Fruit fly (Drosophila melanogaster) whole organism, wandering third instar larva: ENCODE results near the gene CG14210.

Source experiments
- CG9705 ChIP-seq: fragments of 200-800 bp; sonication (Bioruptor generic); optimal IDR thresholded peaks from 2 replicates; lab custom pipeline; 2018; ENCODE audit warnings: missing biosample characterization, mild to moderate bottlenecking, missing genetic modification characterization
- Dif ChIP-seq: fragments of 200-275, 200-300 bp; sonication (Bioruptor generic); optimal IDR thresholded peaks from 2 replicates; lab custom pipeline; 2018; ENCODE audit warnings: missing biosample characterization, missing genetic modification characterization; ENCODE audit not compliant: partially characterized antibody
- HLH106 ChIP-seq: fragments of 200-800 bp; optimal IDR thresholded peaks from 3 replicates; lab custom pipeline; 2019; ENCODE audit warnings: missing biosample characterization, mild to moderate bottlenecking, missing genetic modification characterization, moderate library complexity
- Hr78 ChIP-seq: fragments of >200 bp; optimal IDR thresholded peaks from 2 replicates; lab custom pipeline; 2017; ENCODE audit warnings: missing biosample characterization, missing genetic modification characterization
- Hr83 ChIP-seq: fragments of 200-300 bp; sonication (Bioruptor generic); optimal IDR thresholded peaks from 2 replicates; lab custom pipeline; 2016; ENCODE audit warnings: missing biosample characterization, mild to moderate bottlenecking, missing genetic modification characterization, moderate library complexity; ENCODE audit not compliant: poor library complexity, severe bottlenecking
- Jra ChIP-seq: sonication (Bioruptor generic); optimal IDR thresholded peaks from 2 replicates; lab custom pipeline; 2016; ENCODE audit warnings: missing biosample characterization, missing genetic modification characterization
- Mio ChIP-seq: sonication (Bioruptor generic); optimal IDR thresholded peaks from 2 replicates; lab custom pipeline; 2016; ENCODE audit warnings: missing biosample characterization, missing genetic modification characterization
- Myc ChIP-seq: fragments of >200 bp; optimal IDR thresholded peaks from 2 replicates; lab custom pipeline; 2017
- N ChIP-seq: fragments of >200 bp; optimal IDR thresholded peaks from 2 replicates; lab custom pipeline; 2018; ENCODE audit warnings: missing biosample characterization, missing external identifiers, missing genetic modification characterization
- OdsH ChIP-seq: fragments of 200-800 bp; sonication (Bioruptor generic); optimal IDR thresholded peaks from 2 replicates; lab custom pipeline; 2016; ENCODE audit warnings: missing biosample characterization, mild to moderate bottlenecking, missing genetic modification characterization
- Rel ChIP-seq, 2 experiments: fragments of 200-800 bp; sonication (Bioruptor generic) in 1 of 2; optimal IDR thresholded peaks; 2 replicates in 1 of 2; 3 replicates in 1 of 2; lab custom pipeline; 2016 to 2019; ENCODE audit warnings: mild to moderate bottlenecking in 2 of 2, missing biosample characterization in 2 of 2, missing genetic modification characterization in 2 of 2, moderate library complexity in 1 of 2
- Sp1 ChIP-seq: fragments of 200-800 bp; sonication (Bioruptor generic); optimal IDR thresholded peaks from 3 replicates; lab custom pipeline; 2019; ENCODE audit warnings: missing biosample characterization, mild to moderate bottlenecking, missing genetic modification characterization, moderate library complexity
- Vsx2 ChIP-seq: fragments of 200-300, 225-300 bp; sonication (Bioruptor generic); optimal IDR thresholded peaks from 2 replicates; lab custom pipeline; 2018; ENCODE audit warnings: missing biosample characterization, missing genetic modification characterization; ENCODE audit not compliant: partially characterized antibody
- br ChIP-seq: fragments of 200-800 bp; sonication (Bioruptor generic); optimal IDR thresholded peaks from 2 replicates; lab custom pipeline; 2016; ENCODE audit warnings: missing biosample characterization, missing genetic modification characterization
- brk ChIP-seq: fragments of 200-800 bp; sonication (Bioruptor generic); optimal IDR thresholded peaks from 2 replicates; lab custom pipeline; 2016; ENCODE audit warnings: missing biosample characterization, mild to moderate bottlenecking, missing genetic modification characterization
- dl ChIP-seq, 2 experiments: fragments of 175-275, 200-275 bp in 1 of 2; fragments of 200-275 bp in 1 of 2; sonication (Bioruptor generic); optimal IDR thresholded peaks; lab custom pipeline; 2018; ENCODE audit warnings: mild to moderate bottlenecking in 2 of 2, missing biosample characterization in 2 of 2, missing genetic modification characterization in 2 of 2, moderate library complexity in 2 of 2; ENCODE audit not compliant: partially characterized antibody in 2 of 2, insufficient read depth in 1 of 2
- dsf ChIP-seq: sonication (Bioruptor generic); optimal IDR thresholded peaks from 2 replicates; lab custom pipeline; 2016; ENCODE audit warnings: missing biosample characterization, missing genetic modification characterization, borderline replicate concordance
- ey ChIP-seq: fragments of 200-800 bp; sonication (Bioruptor generic); optimal IDR thresholded peaks from 2 replicates; lab custom pipeline; 2016; ENCODE audit warnings: missing biosample characterization, missing genetic modification characterization
- fru ChIP-seq: fragments of 200-800 bp; sonication (Bioruptor generic); optimal IDR thresholded peaks from 3 replicates; lab custom pipeline; 2016; ENCODE audit warnings: missing biosample characterization, mild to moderate bottlenecking, missing genetic modification characterization
- h ChIP-seq: fragments of 200-800 bp; sonication (Bioruptor generic); optimal IDR thresholded peaks from 3 replicates; lab custom pipeline; 2016; ENCODE audit warnings: missing biosample characterization, mild to moderate bottlenecking, missing genetic modification characterization
- psq ChIP-seq: fragments of 200-800 bp; sonication (Bioruptor generic); optimal IDR thresholded peaks from 3 replicates; lab custom pipeline; 2017; ENCODE audit warnings: missing biosample characterization, mild to moderate bottlenecking, missing genetic modification characterization, moderate library complexity
- rgr ChIP-seq: fragments of 200-800 bp; sonication (Bioruptor generic); optimal IDR thresholded peaks from 3 replicates; lab custom pipeline; 2016; ENCODE audit warnings: missing biosample characterization, mild to moderate bottlenecking, missing genetic modification characterization
- sage ChIP-seq: fragments of 200-800 bp; sonication (Bioruptor generic); optimal IDR thresholded peaks from 2 replicates; lab custom pipeline; 2016; ENCODE audit warnings: missing biosample characterization, mild to moderate bottlenecking, missing genetic modification characterization
- tai ChIP-seq: sonication (Bioruptor generic); optimal IDR thresholded peaks from 2 replicates; lab custom pipeline; 2016; ENCODE audit warnings: missing biosample characterization, missing genetic modification characterization
- usp ChIP-seq: fragments of >200 bp; optimal IDR thresholded peaks from 2 replicates; lab custom pipeline; 2017; ENCODE audit warnings: missing biosample characterization, missing genetic modification characterization
- woc ChIP-seq: sonication (Bioruptor generic); optimal IDR thresholded peaks from 2 replicates; lab custom pipeline; 2016; ENCODE audit warnings: missing biosample characterization, mild to moderate bottlenecking, missing genetic modification characterization

The CG14210 gene

DNA sequence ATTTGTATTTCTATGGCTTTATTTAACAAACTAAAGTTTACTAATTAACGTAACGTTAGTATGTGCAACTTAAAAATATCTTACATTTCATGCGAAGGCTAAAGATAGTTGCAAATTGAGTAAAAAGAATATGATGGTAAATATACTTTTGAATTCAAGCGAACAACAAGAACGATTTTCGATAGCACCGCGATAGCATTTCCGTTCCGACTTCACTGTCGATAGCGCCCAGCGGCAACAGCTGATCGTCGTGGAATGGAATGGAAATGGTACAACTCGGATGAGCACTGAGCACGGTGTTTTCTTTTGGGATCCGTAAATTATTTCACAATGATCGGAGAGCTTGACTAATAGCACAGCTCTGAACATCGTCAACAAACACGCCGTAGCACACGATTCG lies 2.5 kb upstream of the CG14210 start:
- TF ChIP-seq dsf (GFP tag; lab: Kevin White, UChicago) (no peak), CG9705 (GFP tag; lab: Kevin White, UChicago) (peak; percentile 62), brk (GFP tag; lab: Kevin White, UChicago) (no peak), rgr (GFP tag; lab: Kevin White, UChicago) (peak; percentile 60), Sp1 (GFP tag; lab: Kevin White, UChicago) (peak; percentile 59), sage (GFP tag; lab: Kevin White, UChicago) (no peak)

DNA sequence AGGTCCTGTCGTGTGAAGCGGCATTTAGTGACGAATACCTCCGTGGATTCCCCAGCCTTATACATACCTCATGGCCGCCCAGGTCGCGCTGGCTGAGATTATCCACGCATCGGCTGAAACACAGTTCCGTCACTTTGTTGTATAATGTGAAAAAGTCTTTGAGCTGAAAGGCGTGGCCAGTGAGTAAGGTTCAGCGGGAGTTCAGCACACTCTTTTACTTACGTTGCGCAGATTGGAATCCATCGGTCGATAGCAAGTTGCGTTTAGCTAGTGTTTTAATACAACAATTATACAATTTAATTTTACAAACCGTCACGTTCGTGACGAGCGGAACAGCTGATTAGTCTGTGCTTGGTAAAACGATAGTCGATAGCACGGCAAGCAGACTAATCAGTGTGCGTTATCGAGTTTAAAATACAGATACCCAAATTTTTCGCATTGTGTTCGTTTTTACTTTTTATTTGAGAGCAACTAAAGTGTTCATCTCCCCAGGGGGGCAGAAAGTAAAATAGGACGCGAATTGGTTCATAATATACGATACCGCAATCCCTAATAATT lies 2.3 kb downstream of the CG14210 start, which contains the start of the genes Pstk and Tim9b:
Gene Pstk, minus strand, starts transcription at position 355 of the 558 bp plus-strand sequence.
Gene Tim9b, minus strand, starts transcription at position 355 of the 558 bp plus-strand sequence.
- no peak for TF ChIP-seq h (GFP tag; lab: Kevin White, UChicago)
- TF ChIP-seq fru (GFP tag; lab: Kevin White, UChicago): no peak

DNA sequence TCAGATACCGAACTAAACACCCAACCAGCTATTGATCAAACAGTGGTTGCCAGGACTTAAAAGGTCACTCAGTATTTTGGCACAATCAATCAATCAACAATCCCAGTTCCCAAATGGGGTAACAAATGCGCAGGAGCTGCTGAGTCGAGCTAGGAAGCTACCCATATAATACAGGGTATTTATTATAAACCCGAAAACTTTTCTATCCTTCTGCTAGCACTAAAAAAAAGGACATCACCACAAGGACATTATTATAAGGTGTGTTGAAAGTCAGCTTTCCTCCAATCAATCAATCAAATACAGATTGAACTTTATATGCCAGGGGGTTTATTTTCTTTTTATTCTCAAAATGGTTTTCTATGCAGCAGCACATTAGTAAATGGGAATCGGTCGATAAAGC lies 5.1 kb downstream of the CG14210 start, which contains the start of gene CG14221:
Gene CG14221, minus strand, starts transcription at position 101 of the 400 bp plus-strand sequence.
- no peak for TF ChIP-seq fru (GFP tag; lab: Kevin White, UChicago)
- no peak for TF ChIP-seq woc (GFP tag; lab: Kevin White, UChicago)
- no peak for TF ChIP-seq Hr83
- no peak for TF ChIP-seq Vsx2 (GFP tag; lab: Kevin White, UChicago)

DNA sequence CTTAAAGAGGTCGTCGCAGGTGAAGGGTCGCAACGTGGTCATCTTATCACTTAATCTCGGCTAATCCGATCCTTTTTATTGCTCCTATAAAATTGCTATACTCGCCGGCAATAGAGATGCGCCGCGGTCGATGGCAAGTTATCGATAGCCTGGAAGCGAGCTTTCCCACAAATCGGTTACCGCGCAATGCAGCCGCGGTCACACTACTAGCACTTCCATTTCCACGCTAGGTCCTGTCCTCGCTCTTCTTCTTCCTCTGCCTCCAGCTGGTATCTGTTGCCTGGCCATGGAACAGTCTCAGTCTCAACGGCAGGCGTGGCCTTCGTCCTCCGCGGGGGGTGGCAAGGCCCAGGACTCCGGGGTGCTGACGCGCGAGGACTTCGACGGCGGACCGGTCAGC lies 6.9 kb downstream of the CG14210 start, which contains the start of the genes Naa20A and MKP-4:
Gene Naa20A, minus strand, starts transcription at position 151 of the 400 bp plus-strand sequence.
Gene MKP-4, plus strand, starts transcription at position 191 of the 400 bp plus-strand sequence.
- TF ChIP-seq Sp1 (GFP tag; lab: Kevin White, UChicago) (no peak), OdsH (GFP tag; lab: Kevin White, UChicago) (no peak), Mio (no peak), Vsx2 (GFP tag; lab: Kevin White, UChicago) (no peak), HLH106 (no peak), Jra (GFP tag; lab: Kevin White, UChicago) (no peak), tai (GFP tag; lab: Kevin White, UChicago) (no peak), Hr78 (GFP tag; lab: Kevin White, UChicago) (no peak), ey (GFP tag; lab: Kevin White, UChicago) (no peak), psq (GFP tag; lab: Kevin White, UChicago) (no peak)

DNA sequence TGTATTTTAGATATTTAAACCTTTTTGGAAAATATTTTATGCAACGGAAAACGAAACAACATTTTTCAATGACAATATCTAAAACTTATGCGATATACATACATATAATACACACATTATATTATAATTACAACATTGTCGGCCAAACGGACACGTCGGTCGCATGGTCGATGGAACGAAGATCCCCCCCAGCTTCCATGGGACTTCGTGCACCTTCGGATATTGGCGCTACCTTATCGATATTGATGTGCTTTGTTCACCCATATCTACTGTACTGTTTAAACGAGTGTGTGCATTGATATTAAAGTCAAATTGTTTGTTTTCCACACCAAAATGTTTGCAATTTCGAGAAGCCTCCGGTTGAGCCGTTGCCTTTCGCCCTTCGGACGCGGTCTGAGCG lies 9.4 kb downstream of the CG14210 start, which contains the start of gene CG14212:
Gene CG14212, plus strand, starts transcription at position 301 of the 400 bp plus-strand sequence.
- TF ChIP-seq Hr78 (GFP tag; lab: Kevin White, UChicago): no peak
- no peak for TF ChIP-seq br (GFP tag; lab: Kevin White, UChicago)
- TF ChIP-seq usp (GFP tag; lab: Kevin White, UChicago): no peak
- no peak for TF ChIP-seq fru (GFP tag; lab: Kevin White, UChicago)
- TF ChIP-seq Vsx2 (GFP tag; lab: Kevin White, UChicago): no peak
- no peak for TF ChIP-seq woc (GFP tag; lab: Kevin White, UChicago)
- no peak for TF ChIP-seq tai (GFP tag; lab: Kevin White, UChicago)

DNA sequence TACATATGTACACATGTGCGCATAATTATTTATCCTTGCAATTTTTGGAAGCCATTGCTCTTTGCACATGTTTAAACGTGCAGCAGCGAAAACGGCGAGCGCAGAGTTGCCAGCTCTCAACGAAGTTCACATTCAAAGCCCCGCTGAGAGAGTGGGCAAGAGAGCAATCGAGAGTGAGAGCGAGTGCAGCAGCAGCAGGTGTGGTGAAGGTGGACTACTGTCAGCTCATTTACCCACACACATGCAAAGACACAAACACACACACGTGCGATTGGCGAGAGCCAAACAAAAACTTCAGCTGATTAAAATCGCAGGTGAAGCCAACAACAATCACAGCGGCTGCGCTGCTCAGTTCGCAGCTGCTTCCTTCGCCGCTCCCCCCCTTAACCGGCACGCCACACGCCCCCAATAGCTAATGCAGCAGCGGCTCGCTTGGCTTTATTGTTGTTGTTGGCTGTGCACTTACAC lies 15.4 kb downstream of the CG14210 start:
- TF ChIP-seq ey (GFP tag; lab: Kevin White, UChicago) (no peak), Dif (GFP tag; lab: Kevin White, UChicago) (peak; percentile 91), Rel (GFP tag; optimal IDR thresholded peaks at IDR 0.05; lab: Kevin White, UChicago) (no peak), Rel (tag; optimal IDR thresholded peaks at IDR 0.05; lab: Kevin White, UChicago) (no peak), dl (GFP tag; optimal IDR thresholded peaks at IDR 0.05; lab: Kevin White, UChicago; ENCODE audit: insufficient read depth in 1 of 2, partially characterized antibody in 2 of 2) (peak in 1 of 2 experiments; percentile 76), psq (GFP tag; lab: Kevin White, UChicago) (peak; percentile 33), Jra (GFP tag; lab: Kevin White, UChicago) (no peak), N (peak; percentile 83), h (GFP tag; lab: Kevin White, UChicago) (no peak), brk (GFP tag; lab: Kevin White, UChicago) (no peak), sage (GFP tag; lab: Kevin White, UChicago) (no peak), fru (GFP tag; lab: Kevin White, UChicago) (peak; percentile 42), Sp1 (GFP tag; lab: Kevin White, UChicago) (peak; percentile 4), Myc (lab: Kevin White, UChicago) (no peak)
- TF ChIP-seq, all 38 proteins: peak for 6
